Worm (Caenorhabditis elegans) whole organism, L3 larva: Measurements from ENCODE around the gene mab-23.

Source experiments
- ceh-16 ChIP-seq: sonication (generic microtip); optimal IDR thresholded peaks from 2 replicates; lab custom pipeline; 2017; ENCODE audit warnings: missing biosample characterization, missing genetic modification characterization
- egl-5 ChIP-seq: fragments of 150-350 bp; optimal IDR thresholded peaks from 2 replicates; lab custom pipeline; 2017; ENCODE audit warnings: missing biosample characterization, missing genetic modification reagents, missing genetic modification characterization, inconsistent platforms
- fkh-10 ChIP-seq: sonication (generic microtip); optimal IDR thresholded peaks from 2 replicates; lab custom pipeline; 2017; ENCODE audit warnings: missing biosample characterization, missing genetic modification reagents, missing genetic modification characterization
- lin-15B ChIP-seq: fragments of 150-350 bp; optimal IDR thresholded peaks from 2 replicates; lab custom pipeline; 2014; ENCODE audit warnings: missing biosample characterization, missing genetic modification characterization
- lsy-12 ChIP-seq: sonication (generic microtip); optimal IDR thresholded peaks from 2 replicates; lab custom pipeline; 2016; ENCODE audit warnings: mild to moderate bottlenecking, missing genetic modification characterization, missing compliant biosample characterization
- nhr-237 ChIP-seq: fragments of 150-350 bp; optimal IDR thresholded peaks from 2 replicates; lab custom pipeline; 2014; ENCODE audit warnings: missing biosample characterization, missing genetic modification characterization
- nhr-77 ChIP-seq: fragments of 150-350 bp; optimal IDR thresholded peaks from 2 replicates; lab custom pipeline; 2014; ENCODE audit warnings: missing biosample characterization, missing genetic modification characterization
- pqm-1 ChIP-seq: fragments of 150-350 bp; optimal IDR thresholded peaks from 2 replicates; lab custom pipeline; 2017; ENCODE audit warnings: missing biosample characterization, missing genetic modification characterization, inconsistent platforms
- snpc-4 ChIP-seq: fragments of 150-350 bp; optimal IDR thresholded peaks from 2 replicates; lab custom pipeline; 2014; ENCODE audit warnings: missing biosample characterization, missing genetic modification characterization
- unc-39 ChIP-seq: sonication (generic microtip); optimal IDR thresholded peaks from 4 replicates; lab custom pipeline; 2017; ENCODE audit warnings: missing biosample characterization, missing genetic modification characterization

ce11 chrV:10682122-10682521 lies 49.3 kb downstream of the mab-23 start, which contains the start of gene gsp-1:
- TF ChIP-seq snpc-4 (no peak), egl-5 (no peak), lin-15B (tag; lab: Kevin White, UChicago) (no peak), nhr-237 (no peak), nhr-77 (no peak), lsy-12 (tag; lab: Kevin White, UChicago) (no peak), ceh-16 (no peak), fkh-10 (GFP tag; lab: Kevin White, UChicago) (no peak), pqm-1 (tag; lab: Kevin White, UChicago) (no peak), unc-39 (tag; lab: Kevin White, UChicago) (no peak)
